Worm (Caenorhabditis elegans): ENCODE data around the gene clec-182.

The clec-182 gene

DNA sequence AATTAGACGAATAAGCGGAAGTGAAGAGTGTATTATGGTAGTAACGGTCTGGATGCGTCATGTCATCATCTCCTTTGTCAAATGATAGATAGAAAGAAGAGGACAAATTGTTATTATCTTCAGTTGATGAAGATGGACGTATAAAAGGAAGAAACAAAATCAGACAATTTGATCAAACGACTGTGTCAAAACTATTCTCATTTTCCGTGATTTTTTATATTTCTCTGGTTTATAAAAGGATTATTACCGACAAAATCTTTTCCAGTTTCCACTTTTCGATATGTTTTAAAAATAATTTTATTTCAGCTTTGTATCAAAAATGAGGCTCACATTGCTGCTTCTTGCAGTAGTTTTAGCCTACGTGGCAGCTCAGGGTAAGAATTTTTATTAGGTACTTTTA, 17.9 kb upstream of the clec-182 start, which contains the start of gene grsp-2:
TSS of gene grsp-2 (plus strand) at position 301 of the 400 bp plus-strand sequence.
- TF ChIP-seq tbx-2 (tag; optimal IDR thresholded peaks at IDR 0.05) (no peak), pat-9 (tag; optimal IDR thresholded peaks at IDR 0.05) (no peak), madf-2 (tag; optimal IDR thresholded peaks at IDR 0.05) (no peak), lim-6 (tag; optimal IDR thresholded peaks at IDR 0.05) (no peak), K02D7.2 (tag; optimal IDR thresholded peaks at IDR 0.05) (no peak), ceh-24 (tag; optimal IDR thresholded peaks at IDR 0.05) (no peak), fkh-6 (tag; optimal IDR thresholded peaks at IDR 0.05) (no peak), mec-3 (tag; optimal IDR thresholded peaks at IDR 0.05; ENCODE audit: borderline replicate concordance) (no peak)

DNA sequence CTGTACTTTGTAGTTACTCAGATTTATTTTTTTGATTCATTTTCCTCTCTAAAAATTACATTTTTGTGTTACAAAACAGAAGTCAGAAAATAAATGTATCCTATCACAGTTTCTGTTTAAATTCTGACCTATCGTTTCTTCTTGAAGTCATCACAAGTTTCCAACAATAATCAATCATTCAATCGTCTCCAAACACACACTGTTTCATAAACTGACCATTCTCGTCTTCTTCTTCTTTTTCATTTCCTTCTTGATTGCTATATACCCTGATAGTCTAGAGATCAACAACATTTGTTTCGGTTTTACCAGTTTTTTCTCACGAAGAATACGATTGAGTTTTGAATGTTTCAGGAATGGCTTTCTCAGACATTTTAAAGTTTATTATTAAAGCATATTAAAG, 17.0 kb upstream of the clec-182 start:
- TF ChIP-seq ceh-2 (tag; optimal IDR thresholded peaks at IDR 0.05) (no peak), ceh-19 (GFP tag; optimal IDR thresholded peaks at IDR 0.05) (no peak), nhr-11 (tag; optimal IDR thresholded peaks at IDR 0.05) (no peak), gmeb-2 (tag; optimal IDR thresholded peaks at IDR 0.05) (no peak), ref-2 (tag; optimal IDR thresholded peaks at IDR 0.05) (no peak), npax-4 (tag; optimal IDR thresholded peaks at IDR 0.05) (no peak), tbx-2 (tag; optimal IDR thresholded peaks at IDR 0.05) (no peak), ahr-1 (tag; optimal IDR thresholded peaks at IDR 0.05) (no peak), fkh-6 (tag; optimal IDR thresholded peaks at IDR 0.05) (no peak), sdc-2 (tag; optimal IDR thresholded peaks at IDR 0.05) (no peak), ztf-16 (tag; optimal IDR thresholded peaks at IDR 0.05) (no peak), ceh-24 (tag; optimal IDR thresholded peaks at IDR 0.05) (no peak), unc-3 (GFP tag; conservative IDR thresholded peaks at IDR 0.05) (no peak), unc-3 (tag; optimal IDR thresholded peaks at IDR 0.05) (no peak), F13H6.1 (tag; optimal IDR thresholded peaks at IDR 0.05) (no peak), ceh-31 (tag; optimal IDR thresholded peaks at IDR 0.05) (no peak), elt-2 (tag; optimal IDR thresholded peaks at IDR 0.05) (no peak), unc-86 (tag; optimal IDR thresholded peaks at IDR 0.05) (no peak), fax-1 (tag; optimal IDR thresholded peaks at IDR 0.05) (no peak)

ce11 chrIV:8813614-8814013, 15.5 kb upstream of the clec-182 start, which contains the start of gene exc-5:
exc-5 (minus strand) TSS chrIV:8813670.
- TF ChIP-seq pha-2 (tag; optimal IDR thresholded peaks at IDR 0.05) (no peak), unc-55 (GFP tag; optimal IDR thresholded peaks at IDR 0.05) (peak; percentile 75)

ce11 chrIV:8807327-8807726, 9.2 kb upstream of the clec-182 start:
- TF ChIP-seq fkh-10 (GFP tag; optimal IDR thresholded peaks at IDR 0.05) (no peak), unc-42 (tag; optimal IDR thresholded peaks at IDR 0.05) (no peak), pqm-1 (tag; optimal IDR thresholded peaks at IDR 0.05) (no peak), ref-2 (tag; optimal IDR thresholded peaks at IDR 0.05) (no peak), ets-4 (tag; optimal IDR thresholded peaks at IDR 0.05) (no peak), dmd-4 (tag; optimal IDR thresholded peaks at IDR 0.05; ENCODE audit: borderline replicate concordance) (no peak), unc-86 (tag; optimal IDR thresholded peaks at IDR 0.05) (no peak), dve-1 (tag; optimal IDR thresholded peaks at IDR 0.05) (no peak), ceh-14 (tag; optimal IDR thresholded peaks at IDR 0.05) (no peak), lin-11 (tag; optimal IDR thresholded peaks at IDR 0.05) (no peak)

DNA sequence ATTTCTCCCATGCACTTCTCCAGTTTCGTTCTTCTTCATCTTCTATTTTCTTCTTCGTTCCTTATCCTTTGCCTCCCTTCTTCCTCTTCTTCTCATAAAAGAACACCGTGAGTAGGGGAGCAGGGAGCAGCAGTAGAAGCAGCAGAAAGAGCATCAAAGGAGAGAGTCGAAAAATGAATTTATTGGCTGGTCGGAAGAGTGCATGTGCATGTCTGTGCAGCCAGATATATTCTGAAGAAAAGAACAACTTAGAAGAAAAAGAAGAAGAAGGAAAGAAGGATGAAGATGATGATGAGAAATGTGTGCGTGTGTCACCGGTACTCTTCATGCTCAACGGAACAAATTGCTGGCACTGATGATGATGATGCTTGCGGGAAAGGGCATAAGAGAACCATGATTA, 1.9 kb downstream of the clec-182 start:
- no peak for TF ChIP-seq pat-9 (tag; optimal IDR thresholded peaks at IDR 0.05)
- no peak for TF ChIP-seq ceh-2 (tag; optimal IDR thresholded peaks at IDR 0.05)
- TF ChIP-seq dve-1 (tag; optimal IDR thresholded peaks at IDR 0.05), result no peak
- no peak for TF ChIP-seq ceh-18 (tag; optimal IDR thresholded peaks at IDR 0.05)
- no peak for TF ChIP-seq ceh-34 (tag; optimal IDR thresholded peaks at IDR 0.05)
- no peak for TF ChIP-seq nhr-232 (tag; optimal IDR thresholded peaks at IDR 0.05)
- TF ChIP-seq T23F11.4 (GFP tag; optimal IDR thresholded peaks at IDR 0.05), result no peak
- no peak for TF ChIP-seq unc-86 (tag; optimal IDR thresholded peaks at IDR 0.05)
- no peak for TF ChIP-seq hlh-8 (tag; optimal IDR thresholded peaks at IDR 0.05)
- no peak for TF ChIP-seq K02D7.2 (tag; optimal IDR thresholded peaks at IDR 0.05)
- no peak for TF ChIP-seq tbx-7 (tag; optimal IDR thresholded peaks at IDR 0.05)
- TF ChIP-seq ceh-48 (tag; optimal IDR thresholded peaks at IDR 0.05), result no peak
- no peak for TF ChIP-seq rnt-1 (tag; optimal IDR thresholded peaks at IDR 0.05)
- no peak for TF ChIP-seq K09A11.1 (tag; optimal IDR thresholded peaks at IDR 0.05; ENCODE audit: insufficient read depth)
- TF ChIP-seq fkh-10 (GFP tag; optimal IDR thresholded peaks at IDR 0.05), result no peak
- no peak for TF ChIP-seq npax-4 (tag; optimal IDR thresholded peaks at IDR 0.05)
